Worm (Caenorhabditis elegans) whole organism, L1 larva: ENCODE results near the gene srh-231.
A peak's percentile ranks its signal among the peaks of the same experiment; 100 is the strongest.

ENCODE experiments used
- C04F5.9 ChIP-seq: sonication (generic microtip); optimal IDR thresholded peaks from 2 replicates; lab custom pipeline; 2016; ENCODE audit warnings: missing genetic modification characterization, missing compliant biosample characterization
- Y116A8C.19 ChIP-seq: sonication (generic microtip); optimal IDR thresholded peaks from 2 replicates; lab custom pipeline; 2016; ENCODE audit warnings: missing compliant biosample characterization, missing genetic modification characterization, borderline replicate concordance
- aha-1 ChIP-seq: fragments of 150-350 bp; optimal IDR thresholded peaks from 2 replicates; lab custom pipeline; 2014; ENCODE audit warnings: missing biosample characterization, missing genetic modification characterization
- alr-1 ChIP-seq: fragments of 200-800 bp; sonication (Bioruptor generic); optimal IDR thresholded peaks from 2 replicates; lab custom pipeline; 2018; ENCODE audit warnings: borderline replicate concordance, mild to moderate bottlenecking, missing genetic modification characterization, missing compliant biosample characterization
- blmp-1 ChIP-seq: fragments of 150-350 bp; optimal IDR thresholded peaks from 2 replicates; lab custom pipeline; 2014; ENCODE audit warnings: missing biosample characterization, missing genetic modification characterization
- ceh-8 ChIP-seq: fragments of 200-800 bp; sonication (Bioruptor generic); optimal IDR thresholded peaks from 2 replicates; lab custom pipeline; 2018; ENCODE audit warnings: mild to moderate bottlenecking, missing genetic modification characterization, moderate library complexity, missing compliant biosample characterization
- ceh-90 ChIP-seq: sonication (generic microtip); optimal IDR thresholded peaks from 2 replicates; lab custom pipeline; 2016; ENCODE audit warnings: missing genetic modification characterization, missing compliant biosample characterization
- ces-1 ChIP-seq: fragments of 150-350 bp; optimal IDR thresholded peaks from 2 replicates; lab custom pipeline; 2014; ENCODE audit warnings: missing biosample characterization, missing genetic modification reagents, missing genetic modification characterization
- efl-1 ChIP-seq, 4 experiments: fragments of 150-350 bp; optimal IDR thresholded peaks in 3 of 4; peaks in 1 of 4; 1 replicate in 1 of 4; 2 replicates in 3 of 4; lab custom pipeline; 2014; ENCODE audit warnings: missing biosample characterization in 2 of 4, missing genetic modification characterization in 2 of 4, missing genetic modification reagents in 2 of 4
- egl-13 ChIP-seq: sonication (generic microtip); optimal IDR thresholded peaks from 2 replicates; lab custom pipeline; 2016; ENCODE audit warnings: missing genotype, missing genetic modification reagents, missing genetic modification characterization, missing compliant biosample characterization
- egl-27 ChIP-seq, 2 experiments: fragments of 150-350 bp in 1 of 2; sonication (generic microtip); optimal IDR thresholded peaks; 3 replicates each; lab custom pipeline; 2017 to 2018; ENCODE audit warnings: missing biosample characterization in 2 of 2, missing genetic modification characterization in 2 of 2, missing genetic modification reagents in 2 of 2
- elt-2 ChIP-seq: sonication (generic microtip); optimal IDR thresholded peaks from 2 replicates; lab custom pipeline; 2016; ENCODE audit warnings: missing genetic modification characterization, mild to moderate bottlenecking, inconsistent platforms, missing compliant biosample characterization, missing genetic modification reagents
- elt-3 ChIP-seq, 6 experiments: fragments of 150-350 bp in 1 of 6; sonication (generic microtip); optimal IDR thresholded peaks; 2 replicates each; lab custom pipeline; 2017 to 2018; ENCODE audit warnings: missing biosample characterization in 6 of 6, missing genetic modification characterization in 6 of 6, inconsistent platforms in 1 of 6
- fkh-10 ChIP-seq: sonication (generic microtip); optimal IDR thresholded peaks from 2 replicates; lab custom pipeline; 2017; ENCODE audit warnings: missing biosample characterization, missing genetic modification reagents, missing genetic modification characterization
- fkh-4 ChIP-seq: sonication (generic microtip); optimal IDR thresholded peaks from 2 replicates; lab custom pipeline; 2016; ENCODE audit warnings: missing compliant biosample characterization, missing genetic modification characterization, borderline replicate concordance
- fos-1 ChIP-seq: fragments of 150-350 bp; optimal IDR thresholded peaks from 2 replicates; lab custom pipeline; 2014; ENCODE audit warnings: missing biosample characterization, missing genetic modification characterization
- lin-14 ChIP-seq: fragments of 200-800 bp; sonication (Bioruptor generic); optimal IDR thresholded peaks from 2 replicates; lab custom pipeline; 2018; ENCODE audit warnings: mild to moderate bottlenecking, missing genetic modification characterization, moderate library complexity, missing compliant biosample characterization
- lin-39 ChIP-seq: fragments of 150-350 bp; optimal IDR thresholded peaks from 2 replicates; lab custom pipeline; 2014; ENCODE audit warnings: missing biosample characterization, missing genetic modification reagents, missing genetic modification characterization
- lir-3 ChIP-seq: sonication (generic microtip); optimal IDR thresholded peaks from 2 replicates; lab custom pipeline; 2016; ENCODE audit warnings: mild to moderate bottlenecking, missing genetic modification characterization, moderate library complexity, missing compliant biosample characterization; ENCODE audit not compliant: poor library complexity
- mab-9 ChIP-seq: fragments of 200-800 bp; sonication (Bioruptor generic); IDR thresholded peaks from 2 replicates; pipeline ENCODE4 v1.3.6; 2022; ENCODE audit warnings: missing genetic modification reagents, missing genetic modification characterization, missing compliant biosample characterization
- mdl-1 ChIP-seq, 2 experiments: fragments of 150-350 bp; optimal IDR thresholded peaks; 2 replicates each; lab custom pipeline; 2014 to 2017; ENCODE audit warnings: missing biosample characterization in 2 of 2, missing genetic modification characterization in 2 of 2, inconsistent platforms in 1 of 2
- mef-2 ChIP-seq: fragments of 150-350 bp; optimal IDR thresholded peaks from 2 replicates; lab custom pipeline; 2014; ENCODE audit warnings: missing biosample characterization, missing genetic modification characterization
- mep-1 ChIP-seq: fragments of 150-350 bp; optimal IDR thresholded peaks from 2 replicates; lab custom pipeline; 2014; ENCODE audit warnings: missing biosample characterization, missing genetic modification characterization
- nhr-11 ChIP-seq: fragments of 150-350 bp; optimal IDR thresholded peaks from 2 replicates; lab custom pipeline; 2014; ENCODE audit warnings: missing biosample characterization, missing genetic modification characterization
- nhr-237 ChIP-seq: fragments of 150-350 bp; optimal IDR thresholded peaks from 2 replicates; lab custom pipeline; 2014; ENCODE audit warnings: missing biosample characterization, missing genetic modification characterization
- nhr-47 ChIP-seq: sonication (generic microtip); optimal IDR thresholded peaks from 2 replicates; lab custom pipeline; 2016; ENCODE audit warnings: mild to moderate bottlenecking, missing genetic modification characterization, moderate library complexity, missing compliant biosample characterization
- nhr-76 ChIP-seq: sonication (generic microtip); optimal IDR thresholded peaks from 2 replicates; lab custom pipeline; 2017; ENCODE audit warnings: missing biosample characterization, missing genetic modification characterization
- nhr-77 ChIP-seq: fragments of 150-350 bp; optimal IDR thresholded peaks from 2 replicates; lab custom pipeline; 2014; ENCODE audit warnings: missing biosample characterization, missing genetic modification characterization
- nhr-90 ChIP-seq: sonication (generic microtip); optimal IDR thresholded peaks from 2 replicates; lab custom pipeline; 2016; ENCODE audit warnings: mild to moderate bottlenecking, missing genetic modification characterization, missing compliant biosample characterization; ENCODE audit not compliant: poor library complexity
- pag-3 ChIP-seq: sonication (generic microtip); optimal IDR thresholded peaks from 2 replicates; lab custom pipeline; 2017; ENCODE audit warnings: missing genetic modification characterization, mild to moderate bottlenecking, missing compliant biosample characterization, antibody characterized with exemption, borderline replicate concordance; ENCODE audit not compliant: insufficient read depth
- rnt-1 ChIP-seq: sonication (generic microtip); optimal IDR thresholded peaks from 2 replicates; lab custom pipeline; 2016; ENCODE audit warnings: mild to moderate bottlenecking, missing genetic modification characterization, moderate library complexity, missing compliant biosample characterization
- sup-37 ChIP-seq: fragments of 200-800 bp; sonication (Bioruptor generic); optimal IDR thresholded peaks from 2 replicates; lab custom pipeline; 2018; ENCODE audit warnings: mild to moderate bottlenecking, missing genetic modification characterization, missing compliant biosample characterization
- tbx-2 ChIP-seq: sonication (generic microtip); optimal IDR thresholded peaks from 2 replicates; lab custom pipeline; 2016; ENCODE audit warnings: missing genetic modification characterization, missing compliant biosample characterization
- unc-130 ChIP-seq: fragments of 150-350 bp; optimal IDR thresholded peaks from 2 replicates; lab custom pipeline; 2017; ENCODE audit warnings: missing biosample characterization, missing genetic modification characterization, inconsistent platforms
- unc-30 ChIP-seq: sonication (generic microtip); optimal IDR thresholded peaks from 2 replicates; lab custom pipeline; 2017; ENCODE audit warnings: missing biosample characterization, missing genetic modification characterization
- unc-62 ChIP-seq: fragments of 150-350 bp; optimal IDR thresholded peaks from 2 replicates; lab custom pipeline; 2014; ENCODE audit warnings: missing biosample characterization, missing genetic modification reagents, missing genetic modification characterization
- vab-15 ChIP-seq: sonication (generic microtip); optimal IDR thresholded peaks from 2 replicates; lab custom pipeline; 2017; ENCODE audit warnings: missing genotype, mild to moderate bottlenecking, missing genetic modification characterization, missing compliant biosample characterization
- xbp-1 ChIP-seq: sonication (generic microtip); optimal IDR thresholded peaks from 2 replicates; lab custom pipeline; 2016; ENCODE audit warnings: missing genetic modification characterization, missing compliant biosample characterization
- ztf-4 ChIP-seq: fragments of 150-350 bp; optimal IDR thresholded peaks from 2 replicates; lab custom pipeline; 2014; ENCODE audit warnings: missing biosample characterization, missing genetic modification characterization

Gene srh-231

ce11 chrV:7395359-7395758 lies 43.3 kb upstream of the srh-231 start, which contains the start of gene srx-9:
Gene srx-9 (minus strand): TSS chrV:7395459.
- TF ChIP-seq fkh-10 (GFP tag; lab: Kevin White, UChicago) (no peak), sup-37 (GFP tag; lab: Kevin White, UChicago) (no peak), mab-9 (GFP tag; lab: Robert Waterston, UW) (no peak), lin-39 (tag; lab: Kevin White, UChicago) (no peak), lir-3 (tag; lab: Kevin White, UChicago) (no peak), rnt-1 (tag; lab: Kevin White, UChicago) (no peak), mef-2 (tag; lab: Kevin White, UChicago) (no peak), egl-27 (tag; optimal IDR thresholded peaks at IDR 0.05; lab: Kevin White, UChicago) (no peak), tbx-2 (no peak), fkh-4 (no peak), unc-130 (tag; lab: Kevin White, UChicago) (no peak), nhr-76 (tag; lab: Kevin White, UChicago) (no peak)
- TF ChIP-seq, all 84 proteins: peak for 0

ce11 chrV:7391933-7392332 lies 39.9 kb upstream of the srh-231 start, which contains the start of gene fbxa-105:
Gene fbxa-105 (minus strand): TSS chrV:7392029.
- TF ChIP-seq elt-2 (tag; lab: Kevin White, UChicago), result peak; percentile 3
- no peak for TF ChIP-seq elt-3 (tag; optimal IDR thresholded peaks at IDR 0.05; lab: Kevin White, UChicago)
- no peak for TF ChIP-seq nhr-90
- no peak for TF ChIP-seq Y116A8C.19
- TF ChIP-seq nhr-237 (tag; lab: Kevin White, UChicago), result no peak
- TF ChIP-seq unc-30 (tag; lab: Kevin White, UChicago), result no peak
- no peak for TF ChIP-seq unc-130 (tag; lab: Kevin White, UChicago)
- TF ChIP-seq vab-15 (tag; lab: Kevin White, UChicago), result no peak
- TF ChIP-seq mdl-1 (tag; optimal IDR thresholded peaks at IDR 0.05; lab: Kevin White, UChicago), result no peak
- no peak for TF ChIP-seq egl-13
- no peak for TF ChIP-seq xbp-1 (tag; lab: Kevin White, UChicago)
- TF ChIP-seq tbx-2, result no peak
- TF ChIP-seq efl-1 (optimal IDR thresholded peaks at IDR 0.05; lab: Kevin White, UChicago), result no peak
- peak in 1 of 2 experiments; percentile 19 for TF ChIP-seq efl-1 (GFP tag; optimal IDR thresholded peaks at IDR 0.05 in 1 of 2; lab: Kevin White, UChicago)
- no peak for TF ChIP-seq mep-1
- no peak for TF ChIP-seq unc-62 (GFP tag; lab: Kevin White, UChicago)
- no peak for TF ChIP-seq nhr-77 (tag; lab: Kevin White, UChicago)

- TF ChIP-seq C04F5.9 (tag; lab: Kevin White, UChicago) (no peak), ceh-8 (GFP tag; lab: Kevin White, UChicago) (no peak), ztf-4 (tag; lab: Kevin White, UChicago) (no peak), ces-1 (no peak), mdl-1 (tag; optimal IDR thresholded peaks at IDR 0.05; lab: Kevin White, UChicago) (no peak), unc-62 (GFP tag; lab: Kevin White, UChicago) (no peak), pag-3 (tag; lab: Kevin White, UChicago) (no peak), nhr-11 (no peak)
These were observed 37.7 kb upstream of the srh-231 start, which contains the start of gene C02H6.1 for ce11 chrV:7389771-7390170. Gene C02H6.1 (minus strand): TSS chrV:7389871.

ce11 chrV:7387755-7388154 lies 35.7 kb upstream of the srh-231 start, which contains the start of gene C02H6.3:
Gene C02H6.3 (minus strand): TSS chrV:7387855.
- TF ChIP-seq sup-37 (GFP tag; lab: Kevin White, UChicago), result no peak
- TF ChIP-seq tbx-2, result no peak
- TF ChIP-seq fkh-10 (GFP tag; lab: Kevin White, UChicago), result no peak
- no peak for TF ChIP-seq egl-27 (tag; optimal IDR thresholded peaks at IDR 0.05; lab: Kevin White, UChicago)
- no peak for TF ChIP-seq unc-30 (tag; lab: Kevin White, UChicago)
- TF ChIP-seq aha-1 (tag; lab: Kevin White, UChicago), result no peak
- no peak for TF ChIP-seq blmp-1 (tag; lab: Kevin White, UChicago)
- TF ChIP-seq fos-1 (tag; lab: Kevin White, UChicago), result no peak
- TF ChIP-seq alr-1 (tag; lab: Kevin White, UChicago), result no peak
- no peak for TF ChIP-seq ceh-90 (tag; lab: Kevin White, UChicago)
- no peak for TF ChIP-seq ztf-4 (tag; lab: Kevin White, UChicago)
- no peak for TF ChIP-seq lin-14 (GFP tag; lab: Kevin White, UChicago)
- TF ChIP-seq mep-1, result no peak
- no peak for TF ChIP-seq nhr-47 (tag; lab: Kevin White, UChicago)
